Worm (Caenorhabditis elegans) whole organism, late embryonic: ENCODE measurements around the gene C17B7.15.

Experiments used
- hlh-8 ChIP-seq: sonication (generic microtip); optimal IDR thresholded peaks from 2 replicates; lab custom pipeline; 2016; ENCODE audit warnings: missing genotype, missing genetic modification characterization, missing compliant biosample characterization
- unc-42 ChIP-seq: sonication (generic microtip); optimal IDR thresholded peaks from 2 replicates; lab custom pipeline; 2016; ENCODE audit warnings: missing genotype, missing genetic modification characterization, missing compliant biosample characterization

- TF ChIP-seq hlh-8 (no peak), unc-42 (tag; lab: Kevin White, UChicago) (no peak)
Observed at ce11 chrV:3349877-3350276, at the start of gene C17B7.15.
